Fruit fly (Drosophila melanogaster): Measurements from ENCODE around the gene CG7029.

The CG7029 gene

DNA sequence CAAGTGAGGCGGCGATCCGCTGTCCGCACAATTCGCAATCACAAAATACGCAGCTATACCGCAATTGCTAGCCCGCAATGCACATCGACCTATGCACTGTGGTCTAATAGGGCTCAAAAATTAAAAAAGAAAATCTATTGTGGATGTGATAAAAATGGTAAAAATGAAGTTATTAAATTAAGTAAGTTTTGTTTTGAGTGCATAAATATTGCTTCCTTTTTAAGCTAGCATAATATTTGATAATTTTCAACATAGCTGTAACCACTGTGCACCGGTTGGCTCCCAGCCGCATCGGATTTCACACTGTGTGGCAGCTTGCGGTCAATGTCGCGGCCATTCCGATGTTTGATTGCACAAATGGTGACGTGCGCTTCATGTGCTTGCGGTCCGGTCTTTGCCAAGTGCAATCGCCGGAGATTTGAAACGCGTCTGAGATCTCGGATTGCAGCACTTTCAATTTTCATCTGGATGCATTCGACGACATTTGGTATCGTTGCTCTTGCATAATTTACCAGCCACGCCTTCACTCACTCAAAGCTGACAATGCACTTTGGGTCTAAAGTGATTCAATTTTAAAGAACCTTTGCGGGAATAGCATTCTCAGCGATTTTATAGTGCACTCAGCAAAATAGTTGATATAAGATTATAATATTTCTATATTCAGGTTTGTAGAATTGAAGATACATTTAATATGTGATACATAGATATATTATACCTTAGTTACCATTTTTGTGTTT, 65.9 kb downstream of the CG7029 start:
- no peak for TF ChIP-seq noc (tag; optimal IDR thresholded peaks at IDR 0.05)

dm6 chr3R:22822729-22823128, 72.0 kb downstream of the CG7029 start:
- no peak for TF ChIP-seq noc (tag; optimal IDR thresholded peaks at IDR 0.05)

dm6 chr3R:22833416-22833815, 82.7 kb downstream of the CG7029 start:
- TF ChIP-seq noc (tag; optimal IDR thresholded peaks at IDR 0.05): no peak

- no peak for TF ChIP-seq noc (tag; optimal IDR thresholded peaks at IDR 0.05)
These were observed 88.6 kb downstream of the CG7029 start for dm6 chr3R:22839257-22839656.
